Worm (Caenorhabditis elegans): ENCODE data around the gene hil-4.

- TF ChIP-seq ama-1 (optimal IDR thresholded peaks at IDR 0.05) (no peak), ceh-36 (tag; optimal IDR thresholded peaks at IDR 0.05) (peak; percentile 81), tra-4 (tag; optimal IDR thresholded peaks at IDR 0.05) (peak; percentile 15)
These were observed 22.8 kb upstream of the hil-4 start, which contains the start of gene F39G3.3 for ce11 chrV:4731154-4731961.
